Worm (Caenorhabditis elegans) whole organism, mixed stage, embryonic: ENCODE data around the gene Y113G7B.11.

Experiments used
- ces-1 ChIP-seq: fragments of 150-350 bp; optimal IDR thresholded peaks from 2 replicates; lab custom pipeline; 2014; ENCODE audit warnings: missing biosample characterization, missing genetic modification reagents, missing genetic modification characterization
- cnd-1 ChIP-seq: fragments of 200-800 bp; sonication (Bioruptor generic); optimal IDR thresholded peaks from 2 replicates; lab custom pipeline; 2018; ENCODE audit warnings: mild to moderate bottlenecking, missing genetic modification characterization, missing compliant biosample characterization
- flh-1 ChIP-seq: fragments of 200-800 bp; sonication (Bioruptor generic); optimal IDR thresholded peaks from 2 replicates; lab custom pipeline; 2018; ENCODE audit warnings: mild to moderate bottlenecking, missing genetic modification characterization, moderate library complexity, missing compliant biosample characterization
- nhr-28 ChIP-seq: fragments of 150-350 bp; optimal IDR thresholded peaks from 2 replicates; lab custom pipeline; 2014; ENCODE audit warnings: missing biosample characterization, missing genetic modification characterization
- pha-4 ChIP-seq: fragments of 150-350 bp; optimal IDR thresholded peaks from 2 replicates; lab custom pipeline; 2018; ENCODE audit warnings: missing biosample characterization, missing genetic modification reagents, missing genetic modification characterization
- unc-62 ChIP-seq: fragments of 150-350 bp; optimal IDR thresholded peaks from 2 replicates; lab custom pipeline; 2014; ENCODE audit warnings: missing biosample characterization, missing genetic modification reagents, missing genetic modification characterization

- TF ChIP-seq nhr-28 (tag; lab: Kevin White, UChicago) (no peak), flh-1 (GFP tag; lab: Kevin White, UChicago) (no peak), ces-1 (GFP tag; lab: Kevin White, UChicago) (no peak), pha-4 (no peak), unc-62 (GFP tag; lab: Kevin White, UChicago) (no peak), cnd-1 (tag; lab: Kevin White, UChicago) (no peak)
Measured at ce11 chrV:20196671-20197070, 18.4 kb downstream of the Y113G7B.11 start, which contains the start of gene ftr-1.
